Worm (Caenorhabditis elegans) whole organism, young adult: ENCODE data around the gene bus-18.

Experiments
- B0019.2 ChIP-seq: fragments of 200-800 bp; sonication (Bioruptor generic); conservative IDR thresholded peaks from 2 replicates; pipeline ENCODE4 v1.3.6; 2022; ENCODE audit warnings: missing genetic modification reagents, missing genetic modification characterization, missing compliant biosample characterization
- B0035.1 ChIP-seq: sonication (generic microtip); optimal IDR thresholded peaks from 2 replicates; lab custom pipeline; 2016; ENCODE audit warnings: missing genetic modification characterization, mild to moderate bottlenecking, missing compliant biosample characterization, missing genotype, missing genetic modification reagents
- B0261.1 ChIP-seq: sonication (generic microtip); optimal IDR thresholded peaks from 2 replicates; lab custom pipeline; 2016; ENCODE audit warnings: mild to moderate bottlenecking, missing genetic modification characterization, moderate library complexity, missing compliant biosample characterization
- C17E4.6 ChIP-seq: fragments of 200-800 bp; sonication (Bioruptor generic); IDR thresholded peaks from 2 replicates; pipeline ENCODE4 v1.3.6; 2022; ENCODE audit warnings: missing genetic modification reagents, missing genetic modification characterization, missing compliant biosample characterization
- D2030.7 ChIP-seq: fragments of 200-800 bp; sonication (Bioruptor generic); IDR thresholded peaks from 2 replicates; pipeline ENCODE4 v1.3.6; 2022; ENCODE audit warnings: missing genetic modification reagents, missing genetic modification characterization, missing compliant biosample characterization
- F10E7.11 ChIP-seq: sonication (generic microtip); optimal IDR thresholded peaks from 2 replicates; lab custom pipeline; 2017; ENCODE audit warnings: mild to moderate bottlenecking, missing genetic modification characterization, moderate library complexity, missing compliant biosample characterization
- F22D6.2 ChIP-seq: sonication (generic microtip); optimal IDR thresholded peaks from 2 replicates; lab custom pipeline; 2016; ENCODE audit warnings: mild to moderate bottlenecking, missing genetic modification characterization, missing compliant biosample characterization
- F37B4.10 ChIP-seq: fragments of 200-800 bp; sonication (Bioruptor generic); IDR thresholded peaks from 2 replicates; pipeline ENCODE4 v1.3.6; 2022; ENCODE audit warnings: missing genetic modification characterization, missing compliant biosample characterization
- F39B2.1 ChIP-seq: fragments of 200-800 bp; sonication (Bioruptor generic); IDR thresholded peaks from 2 replicates; pipeline ENCODE4 v1.3.6; 2022; ENCODE audit warnings: missing genetic modification reagents, missing genetic modification characterization, missing compliant biosample characterization
- K12H6.12 ChIP-seq: fragments of 200-800 bp; sonication (Bioruptor generic); optimal IDR thresholded peaks from 2 replicates; lab custom pipeline; 2018; ENCODE audit warnings: mild to moderate bottlenecking, missing genetic modification characterization, missing compliant biosample characterization
- Y95B8A.8 ChIP-seq: fragments of 200-800 bp; sonication (Bioruptor generic); IDR thresholded peaks from 2 replicates; pipeline ENCODE4 v1.3.6; 2022; ENCODE audit warnings: missing genetic modification reagents, missing genetic modification characterization, missing compliant biosample characterization
- ZK185.1 ChIP-seq: sonication (generic microtip); optimal IDR thresholded peaks from 2 replicates; lab custom pipeline; 2016; ENCODE audit warnings: mild to moderate bottlenecking, missing genetic modification characterization, missing compliant biosample characterization; ENCODE audit not compliant: poor library complexity, severe bottlenecking
- aptf-2 ChIP-seq: fragments of 200-800 bp; sonication (Bioruptor generic); conservative IDR thresholded peaks from 2 replicates; pipeline ENCODE4 v1.3.6; 2022; ENCODE audit warnings: missing genetic modification reagents, missing genetic modification characterization, missing compliant biosample characterization
- atf-7 ChIP-seq: sonication (generic microtip); optimal IDR thresholded peaks from 2 replicates; lab custom pipeline; 2017; ENCODE audit warnings: mild to moderate bottlenecking, missing genetic modification characterization, missing compliant biosample characterization
- attf-3 ChIP-seq: fragments of 200-800 bp; sonication (Bioruptor generic); conservative IDR thresholded peaks from 2 replicates; pipeline ENCODE4 v1.3.6; 2022; ENCODE audit warnings: missing genetic modification reagents, missing genetic modification characterization, missing compliant biosample characterization
- attf-6 ChIP-seq: fragments of 200-800 bp; sonication (Bioruptor generic); IDR thresholded peaks from 2 replicates; pipeline ENCODE4 v1.3.6; 2022; ENCODE audit warnings: missing genetic modification reagents, missing genetic modification characterization, missing compliant biosample characterization
- bed-2 ChIP-seq: fragments of 200-800 bp; sonication (Bioruptor generic); IDR thresholded peaks from 2 replicates; pipeline ENCODE4 v1.3.6; 2022; ENCODE audit warnings: missing genetic modification reagents, missing genetic modification characterization, missing compliant biosample characterization
- ccch-3 ChIP-seq: fragments of 200-800 bp; sonication (Bioruptor generic); optimal IDR thresholded peaks from 2 replicates; lab custom pipeline; 2018; ENCODE audit warnings: mild to moderate bottlenecking, missing genetic modification characterization, missing compliant biosample characterization
- cebp-1 ChIP-seq, 2 experiments: fragments of 200-800 bp in 1 of 2; sonication (Bioruptor generic) in 1 of 2; sonication (generic microtip) in 1 of 2; IDR thresholded peaks in 1 of 2; optimal IDR thresholded peaks in 1 of 2; 2 replicates each; pipeline versions ENCODE4 v1.3.6 to Lab custom; 2017 to 2022; ENCODE audit warnings: missing compliant biosample characterization in 2 of 2, missing genetic modification characterization in 2 of 2, mild to moderate bottlenecking in 1 of 2, missing genetic modification reagents in 1 of 2, moderate library complexity in 1 of 2
- ceh-27 ChIP-seq: fragments of 200-800 bp; sonication (Bioruptor generic); optimal IDR thresholded peaks from 2 replicates; lab custom pipeline; 2018; ENCODE audit warnings: mild to moderate bottlenecking, missing genetic modification characterization, moderate library complexity, missing compliant biosample characterization
- egrh-3 ChIP-seq: fragments of 200-800 bp; sonication (Bioruptor generic); IDR thresholded peaks from 2 replicates; pipeline ENCODE4 v1.3.6; 2022; ENCODE audit warnings: missing genetic modification reagents, missing genetic modification characterization, missing compliant biosample characterization
- gei-17 ChIP-seq: fragments of 200-800 bp; sonication (Bioruptor generic); optimal IDR thresholded peaks from 2 replicates; lab custom pipeline; 2018; ENCODE audit warnings: mild to moderate bottlenecking, missing genetic modification characterization, missing compliant biosample characterization
- him-1 ChIP-seq: sonication (generic microtip); optimal IDR thresholded peaks from 2 replicates; lab custom pipeline; 2016; ENCODE audit warnings: missing genotype, missing genetic modification reagents, missing genetic modification characterization, missing compliant biosample characterization
- hlh-12 ChIP-seq: sonication (generic microtip); optimal IDR thresholded peaks from 2 replicates; lab custom pipeline; 2016; ENCODE audit warnings: missing genetic modification characterization, missing compliant biosample characterization
- hmg-1.2 ChIP-seq: fragments of 200-800 bp; sonication (Bioruptor generic); IDR thresholded peaks from 2 replicates; pipeline ENCODE4 v1.3.6; 2022; ENCODE audit warnings: missing genetic modification reagents, missing genetic modification characterization, missing compliant biosample characterization
- let-526 ChIP-seq: fragments of 200-800 bp; sonication (Bioruptor generic); IDR thresholded peaks from 2 replicates; pipeline ENCODE4 v1.3.6; 2022; ENCODE audit warnings: missing genetic modification reagents, missing genetic modification characterization, missing compliant biosample characterization
- let-607 ChIP-seq, 2 experiments: fragments of 200-800 bp in 1 of 2; sonication (Bioruptor generic) in 1 of 2; sonication (generic microtip) in 1 of 2; optimal IDR thresholded peaks; 2 replicates each; lab custom pipeline; 2016 to 2018; ENCODE audit warnings: mild to moderate bottlenecking in 2 of 2, missing compliant biosample characterization in 2 of 2, missing genetic modification characterization in 2 of 2, moderate library complexity in 2 of 2, missing genotype in 1 of 2
- lin-35 ChIP-seq, 3 experiments: fragments of 150-350 bp in 2 of 3; sonication (generic microtip) in 1 of 3; optimal IDR thresholded peaks; 2 replicates each; lab custom pipeline; 2014 to 2018; ENCODE audit warnings: missing biosample characterization in 3 of 3, missing genetic modification characterization in 3 of 3, missing genetic modification reagents in 3 of 3
- lir-1 ChIP-seq: fragments of 200-800 bp; sonication (Bioruptor generic); conservative IDR thresholded peaks from 2 replicates; pipeline ENCODE4 v1.3.6; 2022; ENCODE audit warnings: missing genetic modification reagents, missing genetic modification characterization, missing compliant biosample characterization
- madf-10 ChIP-seq: sonication (generic microtip); optimal IDR thresholded peaks from 2 replicates; lab custom pipeline; 2016; ENCODE audit warnings: mild to moderate bottlenecking, missing genetic modification characterization, missing compliant biosample characterization
- madf-6 ChIP-seq: fragments of 200-800 bp; sonication (Bioruptor generic); IDR thresholded peaks from 2 replicates; pipeline ENCODE4 v1.3.6; 2022; ENCODE audit warnings: missing genetic modification reagents, missing genetic modification characterization, missing compliant biosample characterization
- nfyb-1 ChIP-seq: fragments of 200-800 bp; sonication (Bioruptor generic); IDR thresholded peaks from 2 replicates; pipeline ENCODE4 v1.3.6; 2022; ENCODE audit warnings: missing genetic modification reagents, missing genetic modification characterization, missing compliant biosample characterization
- rec-8 ChIP-seq, 2 experiments: sonication (generic microtip); optimal IDR thresholded peaks; 2 replicates each; lab custom pipeline; 2016; ENCODE audit warnings: mild to moderate bottlenecking in 2 of 2, missing genetic modification characterization in 2 of 2, missing genetic modification reagents in 2 of 2, missing genotype in 2 of 2, missing biosample characterization in 1 of 2, missing compliant biosample characterization in 1 of 2, moderate library complexity in 1 of 2
- sea-2 ChIP-seq: fragments of 200-800 bp; sonication (Bioruptor generic); IDR thresholded peaks from 2 replicates; pipeline ENCODE4 v1.3.6; 2022; ENCODE audit warnings: missing genetic modification characterization, missing compliant biosample characterization
- snpc-3.4 ChIP-seq: sonication (generic microtip); optimal IDR thresholded peaks from 2 replicates; lab custom pipeline; 2017; ENCODE audit warnings: missing genetic modification characterization, mild to moderate bottlenecking, missing compliant biosample characterization, antibody characterized with exemption, moderate library complexity, missing genotype, missing genetic modification reagents
- snpc-4 ChIP-seq, 5 experiments: fragments of 150-350 bp in 1 of 5; sonication (generic microtip) in 4 of 5; optimal IDR thresholded peaks; 2 replicates each; lab custom pipeline; 2014 to 2018; ENCODE audit warnings: missing genetic modification characterization in 5 of 5, missing biosample characterization in 3 of 5, antibody characterized with exemption in 2 of 5, mild to moderate bottlenecking in 2 of 5, missing compliant biosample characterization in 2 of 5, missing genotype in 2 of 5, moderate library complexity in 2 of 5, missing genetic modification reagents in 1 of 5
- xnd-1 ChIP-seq: sonication (generic microtip); optimal IDR thresholded peaks from 2 replicates; lab custom pipeline; 2016; ENCODE audit warnings: missing genotype, missing genetic modification reagents, missing genetic modification characterization, missing compliant biosample characterization
- zim-3 ChIP-seq: sonication (generic microtip); optimal IDR thresholded peaks from 2 replicates; lab custom pipeline; 2017; ENCODE audit warnings: mild to moderate bottlenecking, missing genetic modification characterization, moderate library complexity, missing compliant biosample characterization
- ztf-22 ChIP-seq: fragments of 200-800 bp; sonication (Bioruptor generic); optimal IDR thresholded peaks from 2 replicates; lab custom pipeline; 2018; ENCODE audit warnings: mild to moderate bottlenecking, missing genetic modification characterization, moderate library complexity, missing compliant biosample characterization
- ztf-28 ChIP-seq: fragments of 200-800 bp; sonication (Bioruptor generic); IDR thresholded peaks from 2 replicates; pipeline ENCODE4 v1.3.6; 2022; ENCODE audit warnings: missing genetic modification reagents, missing genetic modification characterization, missing compliant biosample characterization
- ztf-3 ChIP-seq: fragments of 200-800 bp; sonication (Bioruptor generic); optimal IDR thresholded peaks from 2 replicates; lab custom pipeline; 2018; ENCODE audit warnings: mild to moderate bottlenecking, missing genetic modification characterization, missing compliant biosample characterization
- ztf-6 ChIP-seq: fragments of 200-800 bp; sonication (Bioruptor generic); IDR thresholded peaks from 2 replicates; pipeline ENCODE4 v1.3.6; 2022; ENCODE audit warnings: missing genetic modification reagents, missing genetic modification characterization, missing compliant biosample characterization

The bus-18 gene

DNA sequence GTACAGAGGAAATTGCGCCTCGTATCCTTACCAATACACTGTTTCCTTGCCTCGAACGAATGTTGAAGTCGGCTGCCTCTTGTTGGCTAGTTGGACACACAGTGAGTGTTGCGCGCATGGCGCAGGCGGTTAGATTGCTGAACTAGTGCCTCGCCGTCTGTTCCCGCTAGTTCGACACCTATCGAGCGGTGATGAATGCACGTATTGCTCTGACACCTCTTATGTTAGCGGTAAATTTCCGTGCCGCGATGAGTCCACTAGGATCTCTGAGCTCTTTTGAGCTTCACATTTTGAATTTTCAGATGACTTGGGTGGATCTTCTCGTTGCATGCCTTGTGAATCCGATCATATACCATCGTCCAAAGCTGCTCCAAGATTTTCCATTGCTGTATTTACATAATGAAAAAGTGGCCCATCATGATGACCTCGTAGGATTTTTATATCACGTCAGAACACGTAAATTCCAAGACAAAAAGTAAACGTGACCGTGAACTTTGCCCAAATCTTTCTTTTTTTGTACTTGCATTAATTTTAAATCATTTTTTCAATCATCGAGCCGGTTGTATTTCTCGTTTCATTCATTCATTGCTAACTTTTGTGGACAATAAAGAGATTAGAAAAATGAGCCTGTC lies 9.4 kb downstream of the bus-18 start, which contains the start of gene F55A11.11 (continued):
- peak; percentile 91 for TF ChIP-seq ZK185.1 (tag; lab: Kevin White, UChicago)
- TF ChIP-seq aptf-2 (GFP tag; lab: Robert Waterston, UW), result 0 out of 2 replicates have a peak, but pooled peaks have one; percentile 7
- peak; percentile 78 for TF ChIP-seq F10E7.11
- peak; percentile 72 for TF ChIP-seq cebp-1 (GFP tag; IDR thresholded peaks at IDR 0.05; lab: Robert Waterston, UW)
- peak; percentile 85 for TF ChIP-seq cebp-1 (tag; optimal IDR thresholded peaks at IDR 0.05; lab: Kevin White, UChicago)
- TF ChIP-seq ztf-3 (GFP tag; lab: Kevin White, UChicago), result no peak
- TF ChIP-seq attf-6 (GFP tag; lab: Robert Waterston, UW), result peak; percentile 77
- peak; percentile 96 for TF ChIP-seq nfyb-1 (GFP tag; lab: Robert Waterston, UW)
- TF ChIP-seq attf-3 (GFP tag; lab: Robert Waterston, UW), result peak; percentile 75
- TF ChIP-seq F39B2.1 (GFP tag; lab: Robert Waterston, UW), result no peak
- peak; percentile 46 for TF ChIP-seq gei-17 (GFP tag; lab: Kevin White, UChicago)
- peak; percentile 81 for TF ChIP-seq hlh-12 (tag; lab: Kevin White, UChicago)
- TF ChIP-seq sea-2 (GFP tag; lab: Robert Waterston, UW), result peak; percentile 74; the same call in 1 of the 2 replicates
- TF ChIP-seq B0019.2 (GFP tag; lab: Robert Waterston, UW), result peak; percentile 76
- peak; percentile 99 for TF ChIP-seq B0261.1 (tag; lab: Kevin White, UChicago)
- peak; percentile 59; the same call in 1 of the 2 replicates for TF ChIP-seq bed-2 (GFP tag; lab: Robert Waterston, UW)
- peak; percentile 82 for TF ChIP-seq snpc-4 (GFP tag; optimal IDR thresholded peaks at IDR 0.05; lab: Kevin White, UChicago)
- TF ChIP-seq snpc-4 (tag; optimal IDR thresholded peaks at IDR 0.05; lab: Kevin White, UChicago), result peak; percentile 25 to 83 (median 77)
- TF ChIP-seq rec-8 (tag; optimal IDR thresholded peaks at IDR 0.05; lab: Kevin White, UChicago), result peak; percentile 91 to 96
- TF ChIP-seq hmg-1.2, result peak; percentile 83
- peak; percentile 33 for TF ChIP-seq xnd-1 (tag; lab: Kevin White, UChicago)
- TF ChIP-seq ceh-27, result peak; percentile 91
- peak; percentile 97 for TF ChIP-seq zim-3 (tag; lab: Kevin White, UChicago)
- peak; percentile 83 for TF ChIP-seq D2030.7 (GFP tag; lab: Robert Waterston, UW)
- TF ChIP-seq Y95B8A.8 (GFP tag; lab: Robert Waterston, UW), result peak; percentile 85; the same call in 1 of the 2 replicates
- peak in 2 of 3 experiments; percentile 24 to 85 for TF ChIP-seq lin-35 (GFP tag; optimal IDR thresholded peaks at IDR 0.05; lab: Kevin White, UChicago)
- TF ChIP-seq F37B4.10 (GFP tag; lab: Robert Waterston, UW), result 0 out of 2 replicates have a peak, but pooled peaks have one; percentile 81
- peak; percentile 77 for TF ChIP-seq atf-7 (tag; lab: Kevin White, UChicago)
- peak; percentile 54 to 76 for TF ChIP-seq let-607 (tag; optimal IDR thresholded peaks at IDR 0.05; lab: Kevin White, UChicago)
- peak; percentile 88 for TF ChIP-seq ztf-28
- peak; percentile 61 for TF ChIP-seq lir-1 (GFP tag; lab: Robert Waterston, UW)
- TF ChIP-seq ztf-22 (GFP tag; lab: Kevin White, UChicago), result peak; percentile 76
- peak; percentile 70 for TF ChIP-seq B0035.1 (tag; lab: Kevin White, UChicago)
- no peak for TF ChIP-seq C17E4.6 (GFP tag; lab: Robert Waterston, UW)
- peak; percentile 97 for TF ChIP-seq him-1 (tag; lab: Kevin White, UChicago)
- peak; percentile 90 for TF ChIP-seq let-526 (GFP tag; lab: Robert Waterston, UW)
- peak; percentile 84; the same call in 1 of the 2 replicates for TF ChIP-seq ztf-6 (GFP tag; lab: Robert Waterston, UW)
- peak; percentile 78 for TF ChIP-seq snpc-3.4 (tag; lab: Kevin White, UChicago)
- TF ChIP-seq egrh-3 (GFP tag; lab: Robert Waterston, UW), result peak; percentile 52
- peak; percentile 14 for TF ChIP-seq ccch-3 (GFP tag; lab: Kevin White, UChicago)
- peak; percentile 89 for TF ChIP-seq madf-10 (tag; lab: Kevin White, UChicago)
- peak; percentile 79 for TF ChIP-seq K12H6.12 (tag; lab: Kevin White, UChicago)
- TF ChIP-seq F22D6.2 (tag; lab: Kevin White, UChicago), result peak; percentile 63
- TF ChIP-seq madf-6, result peak; percentile 82
- TF ChIP-seq, all 124 proteins: peak for 109
